Fruit fly (Drosophila melanogaster): Measurements from ENCODE around the gene Nhe3.

Gene Nhe3

DNA sequence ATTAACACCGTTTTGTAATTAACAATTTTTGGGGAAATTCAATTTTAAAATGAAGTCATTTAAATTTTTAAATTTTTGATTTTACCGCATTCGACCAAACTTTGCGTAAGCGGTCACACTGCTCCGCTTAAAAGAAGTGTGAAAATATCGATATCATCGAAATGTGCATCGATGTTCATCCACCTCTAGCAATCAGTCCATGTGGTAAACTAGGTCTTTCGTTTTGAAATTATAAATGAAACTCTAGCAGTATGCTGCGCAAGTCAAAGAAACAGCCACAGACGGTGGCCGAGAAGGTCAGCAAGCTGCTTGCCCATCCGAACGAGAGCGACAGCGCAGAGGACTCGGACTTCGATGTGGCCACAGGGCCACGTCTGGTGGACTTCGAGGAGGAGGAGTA is 33.3 kb upstream of the Nhe3 start, which contains the start of gene Aatf (continued):
- TF ChIP-seq ro (GFP tag; IDR thresholded peaks at IDR 0.05) (no peak), CG13775 (GFP tag; optimal IDR thresholded peaks at IDR 0.05) (no peak), B-H2 (GFP tag; optimal IDR thresholded peaks at IDR 0.05) (no peak), CG9215 (GFP tag; IDR thresholded peaks at IDR 0.05) (no peak), Side (GFP tag; optimal IDR thresholded peaks at IDR 0.05) (no peak), CG33557 (GFP tag; optimal IDR thresholded peaks at IDR 0.05) (no peak), Ada2b (GFP tag; IDR thresholded peaks at IDR 0.05) (no peak), Six4 (GFP tag; optimal IDR thresholded peaks at IDR 0.05) (no peak), run (tag; optimal IDR thresholded peaks at IDR 0.05) (no peak), Hr78 (GFP tag; optimal IDR thresholded peaks at IDR 0.05) (no peak), luna (GFP tag; optimal IDR thresholded peaks at IDR 0.05) (no peak), peb (GFP tag; IDR thresholded peaks at IDR 0.05) (no peak), eyg (GFP tag; optimal IDR thresholded peaks at IDR 0.05) (no peak), CG4282 (GFP tag; optimal IDR thresholded peaks at IDR 0.05) (no peak), Meics (GFP tag; optimal IDR thresholded peaks at IDR 0.05) (no peak), chm (GFP tag; IDR thresholded peaks at IDR 0.05) (no peak), nau (GFP tag; optimal IDR thresholded peaks at IDR 0.05) (no peak), CG6683 (GFP tag; optimal IDR thresholded peaks at IDR 0.05) (no peak), CG1832 (GFP tag; optimal IDR thresholded peaks at IDR 0.05) (no peak), shn (GFP tag; optimal IDR thresholded peaks at IDR 0.05) (no peak), Doc3 (GFP tag; IDR thresholded peaks at IDR 0.05; ENCODE audit: partially characterized antibody) (peak; percentile 74), CG10543 (GFP tag; optimal IDR thresholded peaks at IDR 0.05) (no peak), CG12299 (tag; optimal IDR thresholded peaks at IDR 0.05) (no peak), sqz (GFP tag; optimal IDR thresholded peaks at IDR 0.05) (no peak), Spps (tag; optimal IDR thresholded peaks at IDR 0.05) (no peak), Mes4 (GFP tag; optimal IDR thresholded peaks at IDR 0.05) (no peak), row (GFP tag; IDR thresholded peaks at IDR 0.05) (peak; percentile 28; the same call in 1 of the 3 replicates), CG10979 (tag; optimal IDR thresholded peaks at IDR 0.05) (no peak), CG18599 (GFP tag; optimal IDR thresholded peaks at IDR 0.05) (no peak), Dbx (GFP tag; IDR thresholded peaks at IDR 0.05) (peak; percentile 52; the same call in 2 of the 3 replicates), Bgb (GFP tag; IDR thresholded peaks at IDR 0.05; ENCODE audit: partially characterized antibody) (peak; percentile 89), emc (GFP tag; optimal IDR thresholded peaks at IDR 0.05) (no peak), CG17802 (tag; optimal IDR thresholded peaks at IDR 0.05) (no peak), lbe (GFP tag; optimal IDR thresholded peaks at IDR 0.05) (no peak), CG32772 (GFP tag; IDR thresholded peaks at IDR 0.05) (no peak), sisA (GFP tag; IDR thresholded peaks at IDR 0.05) (no peak), CG1602 (GFP tag; optimal IDR thresholded peaks at IDR 0.05) (no peak), B-H1 (GFP tag; IDR thresholded peaks at IDR 0.05) (no peak), sima (GFP tag; optimal IDR thresholded peaks at IDR 0.05) (no peak), CG13296 (GFP tag; optimal IDR thresholded peaks at IDR 0.05) (no peak), ken (GFP tag; IDR thresholded peaks at IDR 0.05) (no peak), CG7928 (GFP tag; optimal IDR thresholded peaks at IDR 0.05) (no peak), Adf1 (GFP tag; IDR thresholded peaks at IDR 0.05) (no peak), Sry-δ (GFP tag; optimal IDR thresholded peaks at IDR 0.05) (peak; percentile 97), ftz-f1 (GFP tag; optimal IDR thresholded peaks at IDR 0.05) (no peak), chif (GFP tag; optimal IDR thresholded peaks at IDR 0.05) (no peak), knrl (GFP tag; IDR thresholded peaks at IDR 0.05; ENCODE audit: partially characterized antibody) (peak; percentile 80), scrt (GFP tag; optimal IDR thresholded peaks at IDR 0.05) (no peak), CG1024 (GFP tag; IDR thresholded peaks at IDR 0.05) (no peak), chinmo (GFP tag; IDR thresholded peaks at IDR 0.05; ENCODE audit: partially characterized antibody) (peak; percentile 80; the same call in 2 of the 4 replicates), CG17385 (GFP tag; optimal IDR thresholded peaks at IDR 0.05) (no peak)
